Fruit fly (Drosophila melanogaster): ENCODE measurements around the gene Cpr72Ec.

Cpr72Ec gene

dm6 chr3L:16384145-16384705 lies 17.1 kb upstream of the Cpr72Ec start (continued):
- TF ChIP-seq Mad (GFP tag; optimal IDR thresholded peaks at IDR 0.05) (no peak), twi (tag; optimal IDR thresholded peaks at IDR 0.05) (no peak), sens-2 (GFP tag; IDR thresholded peaks at IDR 0.05) (no peak), ATbp (GFP tag; optimal IDR thresholded peaks at IDR 0.05) (no peak), CG11560 (tag; IDR thresholded peaks at IDR 0.05) (0 out of 3 replicates have a peak, but pooled peaks have one; percentile 25), mirr (GFP tag; optimal IDR thresholded peaks at IDR 0.05) (peak; percentile 27), CG18476 (GFP tag; optimal IDR thresholded peaks at IDR 0.05) (no peak), CG14014 (GFP tag; IDR thresholded peaks at IDR 0.05) (0 out of 2 replicates have a peak, but pooled peaks have one; percentile 6), sim (GFP tag; IDR thresholded peaks at IDR 0.05) (no peak), CG2678 (tag; optimal IDR thresholded peaks at IDR 0.05) (peak; percentile 3), ro (GFP tag; IDR thresholded peaks at IDR 0.05) (0 out of 2 replicates have a peak, but pooled peaks have one; percentile 11)

- 0 out of 4 replicates have a peak, but pooled peaks have one; percentile 30 for TF ChIP-seq chinmo (GFP tag; IDR thresholded peaks at IDR 0.05; ENCODE audit: partially characterized antibody)
- TF ChIP-seq CG3281 (GFP tag; optimal IDR thresholded peaks at IDR 0.05), result no peak
- no peak for TF ChIP-seq vnd (GFP tag; IDR thresholded peaks at IDR 0.05; ENCODE audit: partially characterized antibody)
- peak in 1 of 2 experiments; percentile 87 for TF ChIP-seq Pdp1 (GFP tag; optimal IDR thresholded peaks at IDR 0.05)
- TF ChIP-seq CG10147 (GFP tag; optimal IDR thresholded peaks at IDR 0.05), result no peak
- TF ChIP-seq exex (tag; optimal IDR thresholded peaks at IDR 0.05), result peak; percentile 79
- TF ChIP-seq grn (GFP tag; optimal IDR thresholded peaks at IDR 0.05), result peak; percentile 20
Observed at dm6 chr3L:16383056-16383455, 15.9 kb upstream of the Cpr72Ec start.

dm6 chr3L:16381184-16381797 lies 14.2 kb upstream of the Cpr72Ec start, which contains the start of gene Agpat4:
Agpat4 (minus strand) TSS chr3L:16381570.
- peak; percentile 99 for TF ChIP-seq CG31365 (tag; optimal IDR thresholded peaks at IDR 0.05)
- no peak for TF ChIP-seq nerfin-2 (GFP tag; IDR thresholded peaks at IDR 0.05; ENCODE audit: partially characterized antibody)
- TF ChIP-seq CG4360 (GFP tag; IDR thresholded peaks at IDR 0.05), result peak; percentile 99
- TF ChIP-seq sens (GFP tag), result peak; percentile 60
- TF ChIP-seq bbx (GFP tag; IDR thresholded peaks at IDR 0.05; ENCODE audit: partially characterized antibody), result peak; percentile 38; the same call in 1 of the 2 replicates
- no peak for TF ChIP-seq wdn (GFP tag; IDR thresholded peaks at IDR 0.05)
- TF ChIP-seq bcd (GFP tag; optimal IDR thresholded peaks at IDR 0.05), result peak; percentile 7
- peak; percentile 40 for TF ChIP-seq Sry-δ (GFP tag; optimal IDR thresholded peaks at IDR 0.05)
- TF ChIP-seq yki (optimal IDR thresholded peaks at IDR 0.05), result no peak
- peak; percentile 50 for TF ChIP-seq Bgb (GFP tag; IDR thresholded peaks at IDR 0.05; ENCODE audit: partially characterized antibody)
- peak; percentile 100 for TF ChIP-seq grn (GFP tag; optimal IDR thresholded peaks at IDR 0.05)
- TF ChIP-seq Med (GFP tag), result peak; percentile 2
- TF ChIP-seq sd (tag; optimal IDR thresholded peaks at IDR 0.05), result peak; percentile 73
- peak; percentile 61 for TF ChIP-seq nmo (GFP tag; optimal IDR thresholded peaks at IDR 0.05)
- peak; percentile 23; the same call in 1 of the 2 replicates for TF ChIP-seq inv (GFP tag; IDR thresholded peaks at IDR 0.05; ENCODE audit: partially characterized antibody)
- TF ChIP-seq CG3163 (GFP tag; optimal IDR thresholded peaks at IDR 0.05), result peak; percentile 30
- peak; percentile 87 for TF ChIP-seq gfzf (GFP tag; optimal IDR thresholded peaks at IDR 0.05)
- peak in 1 of 2 experiments; percentile 80 for TF ChIP-seq Dfd (GFP tag; optimal IDR thresholded peaks at IDR 0.05)
- TF ChIP-seq eve (GFP tag; optimal IDR thresholded peaks at IDR 0.05), result no peak
- TF ChIP-seq E2f2 (GFP tag; IDR thresholded peaks at IDR 0.05), result peak; percentile 35
- TF ChIP-seq ssp (GFP tag; IDR thresholded peaks at IDR 0.05), result peak; percentile 67
- TF ChIP-seq CG9437 (GFP tag; optimal IDR thresholded peaks at IDR 0.05), result peak; percentile 51
- TF ChIP-seq CG15269 (tag; optimal IDR thresholded peaks at IDR 0.05), result no peak
- TF ChIP-seq twi (tag; optimal IDR thresholded peaks at IDR 0.05), result peak; percentile 10
- TF ChIP-seq exex (tag; optimal IDR thresholded peaks at IDR 0.05), result peak; percentile 88
- TF ChIP-seq pzg (GFP tag; optimal IDR thresholded peaks at IDR 0.05), result peak; percentile 67
- TF ChIP-seq Atf6 (GFP tag; IDR thresholded peaks at IDR 0.05), result 0 out of 2 replicates have a peak, but pooled peaks have one; percentile 6
- TF ChIP-seq Dek (tag; optimal IDR thresholded peaks at IDR 0.05), result peak; percentile 28
- peak; percentile 57 for TF ChIP-seq Aef1 (GFP tag; IDR thresholded peaks at IDR 0.05)
- no peak for TF ChIP-seq tup (GFP tag; optimal IDR thresholded peaks at IDR 0.05)
- TF ChIP-seq psq (GFP tag; optimal IDR thresholded peaks at IDR 0.05), result no peak
